Worm (Caenorhabditis elegans): ENCODE measurements around the gene pgp-10.

pgp-10 gene

ce11 chrX:7157483-7157882 is 1.4 kb upstream of the pgp-10 start:
- TF ChIP-seq nhr-25 (tag; optimal IDR thresholded peaks at IDR 0.05) (peak; percentile 19), R02D3.7 (tag; optimal IDR thresholded peaks at IDR 0.05) (no peak), blmp-1 (tag; optimal IDR thresholded peaks at IDR 0.05; ENCODE audit: insufficient read depth) (peak; percentile 24)

- TF ChIP-seq C34F6.9 (tag; optimal IDR thresholded peaks at IDR 0.05) (no peak), sem-4 (tag; optimal IDR thresholded peaks at IDR 0.05) (no peak), ceh-82 (tag; optimal IDR thresholded peaks at IDR 0.05) (no peak), aly-2 (tag; optimal IDR thresholded peaks at IDR 0.05) (no peak), elt-3 (tag; optimal IDR thresholded peaks at IDR 0.05) (no peak), ZK546.5 (tag; optimal IDR thresholded peaks at IDR 0.05) (no peak), Y55F3AM.14 (GFP tag; optimal IDR thresholded peaks at IDR 0.05) (no peak), nhr-77 (tag; optimal IDR thresholded peaks at IDR 0.05) (no peak), nhr-12 (tag; optimal IDR thresholded peaks at IDR 0.05) (no peak), ztf-1 (GFP tag; conservative IDR thresholded peaks at IDR 0.05) (no peak), fos-1 (tag; optimal IDR thresholded peaks at IDR 0.05) (no peak), ceh-16 (tag; optimal IDR thresholded peaks at IDR 0.05) (no peak), snpc-4 (tag; optimal IDR thresholded peaks at IDR 0.05) (no peak), nhr-25 (tag; optimal IDR thresholded peaks at IDR 0.05) (no peak), mab-5 (tag; optimal IDR thresholded peaks at IDR 0.05) (no peak), peb-1 (tag; optimal IDR thresholded peaks at IDR 0.05) (no peak)
Measured at ce11 chrX:7162764-7163163, 3.9 kb downstream of the pgp-10 start.

ce11 chrX:7170575-7171297 is 11.9 kb downstream of the pgp-10 start, which contains the start of gene bar-1:
TSS of gene bar-1 (minus strand) at chrX:7170625.
- TF ChIP-seq mbf-1 (tag; optimal IDR thresholded peaks at IDR 0.05) (no peak), Y55F3AM.14 (GFP tag; optimal IDR thresholded peaks at IDR 0.05) (no peak), sem-4 (tag; optimal IDR thresholded peaks at IDR 0.05) (no peak), fos-1 (tag; optimal IDR thresholded peaks at IDR 0.05) (peak; percentile 60), nhr-77 (tag; optimal IDR thresholded peaks at IDR 0.05) (no peak), nhr-25 (tag; optimal IDR thresholded peaks at IDR 0.05) (no peak)

- peak; percentile 15 for TF ChIP-seq zag-1 (tag; optimal IDR thresholded peaks at IDR 0.05)
- peak; percentile 82 for TF ChIP-seq mab-5 (tag; optimal IDR thresholded peaks at IDR 0.05)
- no peak for TF ChIP-seq lin-13 (GFP tag; optimal IDR thresholded peaks at IDR 0.05)
Measured at ce11 chrX:7175389-7175788, 16.6 kb downstream of the pgp-10 start.

- TF ChIP-seq unc-39 (tag; optimal IDR thresholded peaks at IDR 0.05) (no peak), crh-2 (tag; optimal IDR thresholded peaks at IDR 0.05) (peak; percentile 48), fos-1 (tag; optimal IDR thresholded peaks at IDR 0.05) (peak; percentile 30)
Measured at ce11 chrX:7176817-7177216, 18.0 kb downstream of the pgp-10 start.

- TF ChIP-seq sma-9 (GFP tag; optimal IDR thresholded peaks at IDR 0.05), result no peak
- TF ChIP-seq sma-9 (tag; optimal IDR thresholded peaks at IDR 0.05), result no peak
- no peak for TF ChIP-seq Y55F3AM.14 (GFP tag; optimal IDR thresholded peaks at IDR 0.05)
- TF ChIP-seq ceh-16 (tag; optimal IDR thresholded peaks at IDR 0.05), result no peak
- no peak for TF ChIP-seq F13H6.1 (tag; optimal IDR thresholded peaks at IDR 0.05)
- TF ChIP-seq nhr-10 (tag; optimal IDR thresholded peaks at IDR 0.05), result no peak
Measured at ce11 chrX:7177341-7177740, 18.5 kb downstream of the pgp-10 start, which contains the start of gene F43E12.1. TSS of gene F43E12.1 (plus strand) at chrX:7177641.

- TF ChIP-seq ceh-16 (tag; optimal IDR thresholded peaks at IDR 0.05), result peak; percentile 80
- TF ChIP-seq lsy-2 (tag; optimal IDR thresholded peaks at IDR 0.05), result peak; percentile 60 to 86
- TF ChIP-seq dmd-4 (tag; optimal IDR thresholded peaks at IDR 0.05), result peak; percentile 33
- no peak for TF ChIP-seq nhr-11 (tag; optimal IDR thresholded peaks at IDR 0.05)
- TF ChIP-seq unc-62 (GFP tag; optimal IDR thresholded peaks at IDR 0.05), result peak; percentile 14
- TF ChIP-seq nhr-23 (tag; optimal IDR thresholded peaks at IDR 0.05), result no peak
- TF ChIP-seq sem-4 (tag; optimal IDR thresholded peaks at IDR 0.05), result peak; percentile 75
- TF ChIP-seq lin-11 (tag; optimal IDR thresholded peaks at IDR 0.05), result no peak
- no peak for TF ChIP-seq ztf-11 (tag; optimal IDR thresholded peaks at IDR 0.05)
- peak; percentile 20 for TF ChIP-seq snpc-4 (tag; optimal IDR thresholded peaks at IDR 0.05)
- peak in 1 of 2 experiments; percentile 21 for TF ChIP-seq mdl-1 (tag; optimal IDR thresholded peaks at IDR 0.05)
- TF ChIP-seq ceh-82 (tag; optimal IDR thresholded peaks at IDR 0.05), result peak; percentile 38
- TF ChIP-seq nhr-129 (tag; optimal IDR thresholded peaks at IDR 0.05), result peak; percentile 97
- peak; percentile 91 for TF ChIP-seq F13H6.1 (tag; optimal IDR thresholded peaks at IDR 0.05)
- peak; percentile 81 for TF ChIP-seq egl-27 (tag; optimal IDR thresholded peaks at IDR 0.05)
- peak; percentile 25 for TF ChIP-seq mab-5 (tag; optimal IDR thresholded peaks at IDR 0.05)
- TF ChIP-seq fos-1 (tag; optimal IDR thresholded peaks at IDR 0.05), result peak; percentile 96
- no peak for TF ChIP-seq alr-1 (tag; optimal IDR thresholded peaks at IDR 0.05)
- peak; percentile 83 for TF ChIP-seq nhr-10 (tag; optimal IDR thresholded peaks at IDR 0.05)
- peak; percentile 99 for TF ChIP-seq sma-3 (GFP tag; optimal IDR thresholded peaks at IDR 0.05)
- peak; percentile 22 for TF ChIP-seq skn-1 (tag; optimal IDR thresholded peaks at IDR 0.05)
- TF ChIP-seq R02D3.7 (tag; optimal IDR thresholded peaks at IDR 0.05), result peak; percentile 54
Measured at ce11 chrX:7181627-7182026, 22.8 kb downstream of the pgp-10 start.
